Fruit fly (Drosophila melanogaster): ENCODE measurements around the gene Gr68a.

The Gr68a gene

dm6 chr3L:11731841-11732240 lies 19.3 kb upstream of the Gr68a start, which contains the start of gene CG32087:
Gene CG32087, plus strand, starts transcription at chr3L:11732141.
- TF ChIP-seq Gug (GFP tag; IDR thresholded peaks at IDR 0.05), result no peak
- no peak for TF ChIP-seq cyc (GFP tag; optimal IDR thresholded peaks at IDR 0.05)
- no peak for TF ChIP-seq fd85E (GFP tag; optimal IDR thresholded peaks at IDR 0.05)
- no peak for TF ChIP-seq Eip78C (GFP tag)
- no peak for TF ChIP-seq svp (GFP tag)
- TF ChIP-seq lz (GFP tag; optimal IDR thresholded peaks at IDR 0.05), result no peak
- no peak for TF ChIP-seq fkh (GFP tag; optimal IDR thresholded peaks at IDR 0.05)
- no peak for TF ChIP-seq CG11294 (GFP tag; IDR thresholded peaks at IDR 0.05)
- TF ChIP-seq CG3032 (tag; optimal IDR thresholded peaks at IDR 0.05), result no peak
- no peak for TF ChIP-seq CG9139 (GFP tag; optimal IDR thresholded peaks at IDR 0.05)
- TF ChIP-seq topi (GFP tag; optimal IDR thresholded peaks at IDR 0.05), result no peak
- TF ChIP-seq eg (GFP tag; IDR thresholded peaks at IDR 0.05), result no peak
- TF ChIP-seq Sox102F (GFP tag; optimal IDR thresholded peaks at IDR 0.05), result no peak
- no peak for TF ChIP-seq CG6854 (GFP tag; optimal IDR thresholded peaks at IDR 0.05)
- TF ChIP-seq Blimp-1 (GFP tag; optimal IDR thresholded peaks at IDR 0.05), result no peak

DNA sequence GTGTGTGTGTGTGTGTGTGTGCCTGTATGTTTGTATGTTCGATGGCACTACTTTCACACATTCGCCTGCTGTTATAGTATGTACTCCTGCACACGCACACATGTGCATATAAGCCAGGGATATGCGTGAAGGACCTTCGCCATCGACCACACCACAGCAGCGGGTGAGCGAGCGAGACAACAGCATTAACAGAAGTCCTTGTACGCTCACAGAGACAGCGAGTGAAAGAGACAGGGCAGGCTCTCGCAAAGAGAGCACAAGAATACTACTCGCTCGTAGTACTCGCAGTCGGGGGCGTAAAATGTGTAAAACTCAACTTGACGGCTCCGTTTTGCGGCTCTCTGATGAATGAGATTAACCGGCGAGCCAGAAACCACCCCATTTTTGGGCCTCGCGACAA lies 13.8 kb downstream of the Gr68a start:
- TF ChIP-seq CG34406 (GFP tag; optimal IDR thresholded peaks at IDR 0.05) (no peak), CG8319 (GFP tag; optimal IDR thresholded peaks at IDR 0.05) (no peak), Lpt (GFP tag; optimal IDR thresholded peaks at IDR 0.05) (no peak), OdsH (GFP tag; optimal IDR thresholded peaks at IDR 0.05) (no peak), spab (GFP tag; optimal IDR thresholded peaks at IDR 0.05) (no peak), ss (GFP tag; optimal IDR thresholded peaks at IDR 0.05) (no peak), Hr38 (GFP tag; optimal IDR thresholded peaks at IDR 0.05) (no peak), CG10669 (GFP tag; optimal IDR thresholded peaks at IDR 0.05) (no peak), fkh (GFP tag; optimal IDR thresholded peaks at IDR 0.05) (no peak), Gug (GFP tag; IDR thresholded peaks at IDR 0.05) (no peak), CG11902 (GFP tag; optimal IDR thresholded peaks at IDR 0.05) (no peak)

DNA sequence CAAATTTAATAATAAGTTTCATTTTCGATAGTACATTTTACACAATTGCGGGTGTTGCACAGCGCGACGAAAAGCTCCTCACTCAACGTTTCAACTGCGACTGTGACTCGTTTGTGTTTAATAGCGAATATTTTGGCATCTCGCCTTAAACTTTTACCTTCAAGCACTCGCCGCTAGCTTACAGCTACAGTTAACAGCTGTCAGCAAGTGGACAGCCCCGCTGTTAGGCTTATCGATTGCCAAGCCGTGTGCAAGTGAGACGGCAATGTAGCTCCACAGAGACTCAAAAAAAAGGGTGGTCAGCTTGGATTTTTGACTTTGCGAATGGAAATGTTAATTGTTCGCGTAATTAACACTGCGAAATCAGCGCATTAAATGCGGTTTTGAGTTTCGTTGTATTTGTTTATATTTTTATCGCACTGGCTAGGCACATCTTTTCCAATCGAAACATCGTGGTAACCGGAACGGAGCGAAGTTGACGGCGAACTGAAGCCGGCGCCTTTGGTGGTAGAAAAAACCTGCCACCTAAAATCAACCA lies 14.7 kb downstream of the Gr68a start, which contains the start of gene loaf:
Gene loaf (minus strand): TSS at position 488 of the 538 bp plus-strand sequence.
- peak; percentile 27 for TF ChIP-seq Eip78C (GFP tag)
- no peak for TF ChIP-seq fkh (GFP tag; optimal IDR thresholded peaks at IDR 0.05)
- TF ChIP-seq svp (GFP tag), result no peak
- no peak for TF ChIP-seq Smox (GFP tag; optimal IDR thresholded peaks at IDR 0.05)
- TF ChIP-seq CG34406 (GFP tag; optimal IDR thresholded peaks at IDR 0.05), result no peak
- no peak for TF ChIP-seq Sox14 (GFP tag; optimal IDR thresholded peaks at IDR 0.05)

DNA sequence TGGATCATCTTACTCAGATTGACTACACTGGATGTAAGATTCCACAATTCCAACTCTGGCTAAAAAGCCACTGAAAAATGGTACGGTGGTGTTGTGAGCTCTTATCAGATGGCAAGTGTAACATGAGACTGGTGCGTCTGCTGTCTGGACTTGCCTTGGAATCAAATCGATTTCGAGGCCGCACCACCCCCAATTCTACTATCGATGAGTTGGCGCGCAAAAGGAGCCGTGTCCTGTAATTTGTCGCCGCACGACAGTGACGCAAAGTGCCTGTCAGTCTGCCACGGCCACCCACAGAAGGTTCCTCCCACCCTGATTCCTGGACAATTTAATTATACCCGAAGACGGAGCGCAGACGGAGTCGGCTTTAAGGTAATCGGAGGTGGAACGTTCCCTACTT lies 15.5 kb downstream of the Gr68a start:
- no peak for TF ChIP-seq Hr4 (GFP tag; optimal IDR thresholded peaks at IDR 0.05)
- no peak for TF ChIP-seq Blimp-1 (GFP tag; optimal IDR thresholded peaks at IDR 0.05)
- TF ChIP-seq CG4318 (GFP tag; optimal IDR thresholded peaks at IDR 0.05), result no peak
- no peak for TF ChIP-seq CG6792 (GFP tag; optimal IDR thresholded peaks at IDR 0.05)
- no peak for TF ChIP-seq Lpt (GFP tag; optimal IDR thresholded peaks at IDR 0.05)
- TF ChIP-seq dac (GFP tag; optimal IDR thresholded peaks at IDR 0.05), result no peak
- TF ChIP-seq CG16779 (tag; optimal IDR thresholded peaks at IDR 0.05), result no peak
- no peak for TF ChIP-seq Ets21C (GFP tag; optimal IDR thresholded peaks at IDR 0.05)
- TF ChIP-seq fkh (GFP tag; optimal IDR thresholded peaks at IDR 0.05), result no peak
- no peak for TF ChIP-seq CG11294 (GFP tag; IDR thresholded peaks at IDR 0.05)
- no peak for TF ChIP-seq Gug (GFP tag; IDR thresholded peaks at IDR 0.05)
- TF ChIP-seq CG15336 (GFP tag; IDR thresholded peaks at IDR 0.05), result no peak
- TF ChIP-seq fd85E (GFP tag; optimal IDR thresholded peaks at IDR 0.05), result no peak
- no peak for TF ChIP-seq CG7368 (GFP tag; optimal IDR thresholded peaks at IDR 0.05)
- TF ChIP-seq CG11762 (GFP tag; optimal IDR thresholded peaks at IDR 0.05; ENCODE audit: insufficient read depth), result no peak
- no peak for TF ChIP-seq CG6163 (GFP tag; IDR thresholded peaks at IDR 0.05)
- TF ChIP-seq spab (GFP tag; optimal IDR thresholded peaks at IDR 0.05), result no peak
- TF ChIP-seq vri (GFP tag; optimal IDR thresholded peaks at IDR 0.05), result no peak
